Worm (Caenorhabditis elegans): ENCODE data around the gene clec-218.
"Not testable (repeated sequence)": the region's sequence is repeated elsewhere in the genome, so short reads cannot be mapped to it uniquely, and the experiment has no call there.

- TF ChIP-seq nhr-77 (tag; optimal IDR thresholded peaks at IDR 0.05); lin-13 (GFP tag; optimal IDR thresholded peaks at IDR 0.05); zag-1 (tag; optimal IDR thresholded peaks at IDR 0.05); ama-1 (optimal IDR thresholded peaks at IDR 0.05): not testable (repeated sequence)
These were observed 33.2 kb downstream of the clec-218 start, which contains the start of gene C08D8.7 for ce11 chrV:8340924-8341323.

Data from whole organism, L2 larva.